Worm (Caenorhabditis elegans) whole organism, midembryonic: ENCODE measurements around the gene msrp-6.
A peak's percentile ranks its signal among the peaks of the same experiment; 100 is the strongest.
"Not testable (repeated sequence)": the region's sequence is repeated elsewhere in the genome, so short reads cannot be mapped to it uniquely, and the experiment has no call there.

ENCODE experiments used
- T22C8.4 ChIP-seq: fragments of 200-800 bp; sonication (Bioruptor generic); IDR thresholded peaks from 2 replicates; pipeline ENCODE4 v1.3.6; 2022; ENCODE audit warnings: missing genetic modification characterization, missing compliant biosample characterization
- cog-1 ChIP-seq: sonication (generic microtip); optimal IDR thresholded peaks from 2 replicates; lab custom pipeline; 2016; ENCODE audit warnings: missing genetic modification characterization, missing compliant biosample characterization
- flt-1 ChIP-seq: fragments of 200-800 bp; sonication (Bioruptor generic); IDR thresholded peaks from 2 replicates; pipeline ENCODE4 v1.3.6; 2022; ENCODE audit warnings: missing genetic modification characterization, missing compliant biosample characterization
- klf-2 ChIP-seq: fragments of 200-800 bp; sonication (Bioruptor generic); conservative IDR thresholded peaks from 2 replicates; pipeline ENCODE4 v1.3.6; 2022; ENCODE audit warnings: missing genetic modification reagents, missing genetic modification characterization, missing compliant biosample characterization
- med-1 ChIP-seq: sonication (generic microtip); optimal IDR thresholded peaks from 2 replicates; lab custom pipeline; 2017; ENCODE audit warnings: missing genetic modification characterization, mild to moderate bottlenecking, missing compliant biosample characterization, antibody characterized with exemption, missing genetic modification reagents; ENCODE audit not compliant: insufficient read depth
- ref-1 ChIP-seq: fragments of 200-800 bp; sonication (Bioruptor generic); conservative IDR thresholded peaks from 2 replicates; pipeline ENCODE4 v1.3.6; 2022; ENCODE audit warnings: missing genetic modification reagents, missing genetic modification characterization, missing compliant biosample characterization
- tab-1 ChIP-seq: fragments of 200-800 bp; sonication (Bioruptor generic); IDR thresholded peaks from 2 replicates; pipeline ENCODE4 v1.3.6; 2022; ENCODE audit warnings: missing genetic modification characterization, missing compliant biosample characterization
- ztf-23 ChIP-seq: fragments of 200-800 bp; sonication (Bioruptor generic); IDR thresholded peaks from 2 replicates; pipeline ENCODE4 v1.3.6; 2022; ENCODE audit warnings: missing genetic modification reagents, missing genetic modification characterization, missing compliant biosample characterization
- ztf-29 ChIP-seq: fragments of 200-800 bp; sonication (Bioruptor generic); IDR thresholded peaks from 2 replicates; pipeline ENCODE4 v1.3.6; 2022; ENCODE audit warnings: missing genetic modification reagents, missing genetic modification characterization, missing compliant biosample characterization

msrp-6 gene

ce11 chrII:2612278-2612677, 7.0 kb upstream of the msrp-6 start, which contains the start of gene D2062.13:
Gene D2062.13 (plus strand): TSS chrII:2612578.
- not testable (repeated sequence) for TF ChIP-seq tab-1 (GFP tag; lab: Robert Waterston, UW); klf-2; ztf-23 (GFP tag; lab: Robert Waterston, UW)

ce11 chrII:2616634-2617033, 2.6 kb upstream of the msrp-6 start, which contains the start of gene msrp-5:
Gene msrp-5 (plus strand): TSS chrII:2616934.
- TF ChIP-seq cog-1 (tag; lab: Kevin White, UChicago); tab-1 (GFP tag; lab: Robert Waterston, UW); T22C8.4: not testable (repeated sequence)

ce11 chrII:2622480-2622879, 3.2 kb downstream of the msrp-6 start, which contains the start of gene D2062.5:
Gene D2062.5 (plus strand): TSS chrII:2622780.
- no peak for TF ChIP-seq T22C8.4
- TF ChIP-seq ztf-23 (GFP tag; lab: Robert Waterston, UW): no peak
- TF ChIP-seq ztf-29 (GFP tag; lab: Robert Waterston, UW): no peak
- no peak for TF ChIP-seq ref-1 (GFP tag; lab: Robert Waterston, UW)
- no peak for TF ChIP-seq klf-2
- TF ChIP-seq tab-1 (GFP tag; lab: Robert Waterston, UW): no peak
- no peak for TF ChIP-seq cog-1 (tag; lab: Kevin White, UChicago)
- TF ChIP-seq med-1 (GFP tag; lab: Kevin White, UChicago): no peak
- TF ChIP-seq flt-1 (GFP tag; lab: Robert Waterston, UW): no peak

DNA sequence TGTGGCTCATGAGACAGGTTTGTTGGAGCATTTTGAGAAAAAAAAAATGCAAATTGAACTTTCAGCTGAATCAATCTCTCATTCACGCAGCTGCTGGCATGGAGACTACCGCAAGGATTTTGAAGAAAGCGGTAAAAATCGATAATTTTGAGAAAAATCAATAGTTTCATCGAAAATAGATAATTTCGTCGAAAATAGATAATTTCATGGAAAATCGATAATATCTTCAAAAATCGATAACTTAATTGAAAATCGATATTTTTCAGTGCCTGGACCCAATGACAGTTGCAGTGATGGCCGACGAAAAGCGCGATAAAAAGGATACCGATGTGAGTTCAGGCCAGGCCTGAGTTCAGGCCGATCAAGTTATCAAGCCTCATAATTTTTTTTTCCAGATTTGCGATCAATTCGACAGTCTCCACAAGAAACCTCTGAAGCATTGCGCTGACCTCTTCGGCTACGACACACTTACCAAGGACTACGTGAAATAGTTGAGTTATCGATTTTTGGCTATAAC, 3.7 kb downstream of the msrp-6 start, which contains the start of gene D2062.4:
Gene D2062.4 (plus strand): TSS at position 467 of the 517 bp plus-strand sequence.
- peak; percentile 53; the same call in 1 of the 2 replicates for TF ChIP-seq T22C8.4

DNA sequence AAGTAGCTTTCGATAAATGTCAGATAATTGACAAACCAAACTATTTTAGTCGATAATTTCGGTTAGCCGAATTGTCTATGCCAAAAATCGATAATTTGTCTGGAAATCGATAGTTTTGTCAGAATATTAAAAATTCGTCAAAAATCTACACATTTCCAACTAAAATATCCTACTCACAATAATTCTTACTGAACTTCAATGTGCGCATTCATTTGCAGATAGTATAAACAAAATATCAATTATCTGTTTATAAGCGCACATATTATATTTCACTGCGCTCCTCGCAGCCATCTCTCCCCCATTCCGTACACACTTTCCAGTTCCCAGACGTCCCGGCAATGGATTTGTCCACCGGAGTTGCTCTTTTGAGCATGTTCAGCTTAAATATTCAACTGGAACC, 5.5 kb downstream of the msrp-6 start, which contains the start of gene lgc-28:
Gene lgc-28 (plus strand): TSS at position 301 of the 400 bp plus-strand sequence.
- TF ChIP-seq ztf-23 (GFP tag; lab: Robert Waterston, UW) (no peak), ztf-29 (GFP tag; lab: Robert Waterston, UW) (no peak), T22C8.4 (no peak), klf-2 (no peak)

ce11 chrII:2627154-2627799, 8.0 kb downstream of the msrp-6 start, which contains the start of gene sri-71:
Gene sri-71 (plus strand): TSS chrII:2627749.
- TF ChIP-seq med-1 (GFP tag; lab: Kevin White, UChicago): no peak

ce11 chrII:2628401-2628800, 9.2 kb downstream of the msrp-6 start:
- no peak for TF ChIP-seq klf-2
- peak; percentile 44; the same call in 1 of the 2 replicates for TF ChIP-seq flt-1 (GFP tag; lab: Robert Waterston, UW)

DNA sequence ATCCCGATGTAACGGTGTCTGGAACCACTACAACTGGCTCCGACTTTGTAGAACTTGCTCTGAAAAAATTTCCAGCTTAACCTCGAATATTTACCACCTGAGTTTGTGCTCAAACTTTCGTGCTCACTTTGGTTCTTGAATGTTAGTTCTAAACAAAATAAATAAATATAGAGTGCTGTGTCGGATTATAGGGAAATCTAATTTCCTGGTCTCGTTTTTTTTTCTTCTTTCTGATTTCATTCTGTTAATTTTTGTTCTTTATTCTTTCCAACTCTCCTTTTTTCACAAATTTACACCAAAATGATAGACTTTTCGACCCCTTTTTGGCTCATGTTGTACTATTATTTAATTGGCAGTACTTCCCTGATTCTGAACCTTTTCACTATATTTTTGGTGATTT, 10.0 kb downstream of the msrp-6 start, which contains the start of gene sri-37:
Gene sri-37 (plus strand): TSS at position 301 of the 400 bp plus-strand sequence.
- no peak for TF ChIP-seq T22C8.4
- TF ChIP-seq med-1 (GFP tag; lab: Kevin White, UChicago): no peak
- TF ChIP-seq ztf-29 (GFP tag; lab: Robert Waterston, UW): no peak
- TF ChIP-seq flt-1 (GFP tag; lab: Robert Waterston, UW): no peak
- TF ChIP-seq ref-1 (GFP tag; lab: Robert Waterston, UW): no peak
- no peak for TF ChIP-seq cog-1 (tag; lab: Kevin White, UChicago)
- no peak for TF ChIP-seq tab-1 (GFP tag; lab: Robert Waterston, UW)
- TF ChIP-seq ztf-23 (GFP tag; lab: Robert Waterston, UW): no peak
- TF ChIP-seq klf-2: no peak

ce11 chrII:2631169-2631568, 11.9 kb downstream of the msrp-6 start, which contains the start of gene D2062.1:
Gene D2062.1 (plus strand): TSS chrII:2631469.
- TF ChIP-seq tab-1 (GFP tag; lab: Robert Waterston, UW) (no peak), ztf-23 (GFP tag; lab: Robert Waterston, UW) (no peak)

DNA sequence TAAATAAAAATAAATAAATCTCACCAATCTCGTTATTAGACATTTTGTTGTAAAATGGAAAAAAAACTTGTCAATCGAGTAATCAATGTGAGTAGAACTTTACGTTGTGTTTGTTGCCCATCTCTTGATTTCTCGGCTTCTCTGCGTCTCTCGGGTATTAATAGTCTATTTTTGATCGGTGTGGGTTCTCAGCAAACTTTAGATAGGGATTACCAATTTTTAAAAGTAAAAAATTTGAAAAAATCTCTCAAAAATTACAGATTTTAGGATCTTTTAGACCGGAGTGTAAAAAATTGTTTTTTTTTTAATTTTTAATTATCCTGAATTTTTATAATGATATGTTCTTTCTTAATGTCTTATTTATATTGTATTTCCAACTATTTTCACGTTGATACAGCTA, 18.1 kb downstream of the msrp-6 start, which contains the start of gene F22E5.21:
Gene F22E5.21 (minus strand): TSS at position 101 of the 400 bp plus-strand sequence.
- TF ChIP-seq ztf-23 (GFP tag; lab: Robert Waterston, UW) (no peak), cog-1 (tag; lab: Kevin White, UChicago) (no peak), klf-2 (no peak), T22C8.4 (no peak), tab-1 (GFP tag; lab: Robert Waterston, UW) (no peak), med-1 (GFP tag; lab: Kevin White, UChicago) (no peak), ref-1 (GFP tag; lab: Robert Waterston, UW) (no peak), flt-1 (GFP tag; lab: Robert Waterston, UW) (no peak), ztf-29 (GFP tag; lab: Robert Waterston, UW) (no peak)

DNA sequence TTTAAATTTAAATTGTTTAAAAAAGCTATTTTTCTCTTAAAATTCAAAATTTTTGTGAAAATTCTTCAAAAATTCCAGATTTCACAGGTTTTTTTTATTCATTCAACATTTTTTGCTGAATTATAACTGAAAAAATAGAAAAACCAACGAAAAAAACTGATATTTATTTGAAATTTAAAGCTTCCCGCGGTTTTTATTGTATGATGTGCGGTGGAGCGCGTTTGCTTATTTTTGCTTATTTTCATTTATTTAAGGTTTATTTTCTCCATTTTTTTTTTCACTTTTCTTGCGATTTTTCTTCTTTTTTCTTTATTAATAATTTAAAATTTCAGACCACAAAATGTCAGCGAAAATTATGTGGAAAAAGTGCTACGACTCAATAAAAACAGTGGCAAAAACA, 18.8 kb downstream of the msrp-6 start, which contains the start of gene F22E5.9:
Gene F22E5.9 (plus strand): TSS at position 327 of the 400 bp plus-strand sequence.
- TF ChIP-seq tab-1 (GFP tag; lab: Robert Waterston, UW) (no peak), ztf-23 (GFP tag; lab: Robert Waterston, UW) (no peak), klf-2 (no peak)
